Fruit fly (Drosophila melanogaster) Kc167 (cell line): ENCODE data around the gene CG46304.

Experiments
- h ChIP-seq: fragments of >200 bp; optimal IDR thresholded peaks from 3 replicates; lab custom pipeline; 2018; ENCODE audit warnings: missing external identifiers
- insv ChIP-seq: fragments of >200 bp; optimal IDR thresholded peaks from 3 replicates; lab custom pipeline; 2018; ENCODE audit warnings: missing external identifiers
- psq ChIP-seq: fragments of >200 bp; optimal IDR thresholded peaks from 2 replicates; lab custom pipeline; 2017; ENCODE audit warnings: missing external identifiers
- ttk ChIP-seq: sonication (Bioruptor generic); optimal IDR thresholded peaks from 2 replicates; lab custom pipeline; 2017; ENCODE audit warnings: missing external identifiers

DNA sequence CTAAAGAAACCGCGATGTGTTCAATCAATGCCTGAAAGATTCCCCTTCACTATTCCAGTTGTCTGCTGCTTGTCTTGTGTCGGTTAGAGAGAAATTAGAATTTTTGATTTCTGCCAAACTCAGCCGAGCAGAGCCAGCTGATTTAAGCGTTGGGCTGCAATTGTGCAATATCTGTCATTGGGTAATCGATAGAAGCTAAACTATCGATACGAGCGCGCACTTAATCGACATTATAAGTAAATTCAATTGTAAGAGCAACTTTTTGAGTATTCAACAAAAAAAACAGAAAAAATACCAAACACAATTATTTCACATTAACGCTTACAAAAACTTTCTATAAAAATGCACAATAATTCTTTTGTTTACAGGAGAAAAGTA, 2.3 kb upstream of the CG46304 start, which contains the start of gene ssp3:
- no peak for TF ChIP-seq h (lab: Kevin White, UChicago)
- no peak for TF ChIP-seq insv (lab: Kevin White, UChicago)
- TF ChIP-seq psq (lab: Kevin White, UChicago) = no peak
- no peak for TF ChIP-seq ttk (lab: Kevin White, UChicago)
